Worm (Caenorhabditis elegans) whole organism, dauer: Measurements from ENCODE around the gene F16B4.7.

Experiments used
- unc-62 ChIP-seq: sonication (generic microtip); optimal IDR thresholded peaks from 2 replicates; lab custom pipeline; 2017; ENCODE audit warnings: missing biosample characterization, missing genetic modification reagents, missing genetic modification characterization

F16B4.7 gene

DNA sequence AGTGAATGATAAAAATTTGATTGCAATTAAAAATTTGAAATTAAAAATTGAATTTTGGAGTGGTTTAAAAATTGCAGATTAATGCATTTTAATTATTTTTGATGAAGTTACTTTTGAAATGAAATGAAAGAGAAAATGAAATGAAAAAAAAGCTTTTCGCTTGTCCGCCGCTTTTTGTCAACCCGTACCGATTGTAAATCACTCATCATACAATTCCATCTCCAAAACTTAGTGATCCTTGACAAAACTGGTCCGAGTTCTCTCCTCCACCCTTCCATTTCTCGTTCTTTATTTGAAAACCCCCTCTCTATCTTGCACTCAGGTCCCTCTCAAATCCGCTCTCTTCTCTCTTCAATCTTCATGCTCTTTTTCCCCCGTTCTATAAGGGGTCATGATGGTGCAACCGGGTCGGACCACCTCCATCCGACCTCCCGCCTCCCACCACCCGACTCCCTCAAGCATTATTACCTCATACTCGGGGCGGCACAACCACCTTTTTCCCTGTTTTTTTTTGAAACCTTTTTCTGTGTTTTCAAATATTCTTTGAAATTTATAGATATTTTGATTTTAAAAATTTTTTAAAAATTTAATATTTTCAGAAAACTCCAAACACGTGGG is 8.3 kb upstream of the F16B4.7 start:
- TF ChIP-seq unc-62 = no peak

- TF ChIP-seq unc-62 = no peak
These were observed 6.8 kb upstream of the F16B4.7 start for ce11 chrV:1578572-1579230.

- TF ChIP-seq unc-62 = no peak
These were observed 5.7 kb upstream of the F16B4.7 start for ce11 chrV:1579790-1580189.

ce11 chrV:1583242-1583641 is 2.3 kb upstream of the F16B4.7 start:
- no peak for TF ChIP-seq unc-62

DNA sequence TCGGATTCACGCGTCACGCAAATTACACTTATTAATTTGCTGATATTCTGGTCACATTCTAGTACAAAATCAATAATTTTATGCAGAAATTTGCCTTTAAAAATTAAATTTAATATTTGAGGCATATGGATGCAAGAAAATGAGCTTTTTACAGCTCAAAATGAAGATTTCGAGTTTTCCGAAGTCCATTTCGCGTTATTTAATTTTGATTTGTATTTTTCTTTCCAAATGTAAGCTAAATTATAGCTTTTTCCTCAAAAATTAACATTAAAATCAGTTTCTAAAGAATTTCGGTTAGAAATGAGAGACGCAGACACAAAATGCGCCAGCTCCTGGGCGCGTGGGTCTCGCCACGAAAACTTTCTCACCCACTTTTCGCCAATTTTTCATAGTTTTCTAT is 1.4 kb downstream of the F16B4.7 start, which contains the start of gene F16B4.6:
Gene F16B4.6 (plus strand): TSS at position 301 of the 400 bp plus-strand sequence.
- TF ChIP-seq unc-62 = no peak

DNA sequence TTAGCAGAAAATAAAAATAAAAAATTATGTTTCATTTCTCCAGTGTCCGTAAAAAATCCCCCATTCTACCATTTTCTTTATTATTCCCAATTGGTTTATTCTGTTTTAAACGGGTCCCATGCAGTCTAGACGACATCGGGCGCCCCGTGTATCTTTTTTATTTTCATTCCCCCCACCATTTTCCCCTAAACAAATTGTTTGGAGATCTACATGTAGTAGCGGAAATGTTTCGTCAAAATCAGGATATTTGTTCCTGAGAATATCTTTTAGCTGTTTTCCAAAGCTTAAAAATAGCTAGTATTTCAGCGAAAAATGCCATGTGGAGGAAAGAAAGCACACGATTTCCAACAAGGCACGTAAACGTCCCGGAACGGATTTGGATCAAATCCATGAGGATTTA is 2.6 kb downstream of the F16B4.7 start, which contains the start of gene F16B4.5:
Gene F16B4.5 (plus strand): TSS at position 301 of the 400 bp plus-strand sequence.
- TF ChIP-seq unc-62 = no peak

- no peak for TF ChIP-seq unc-62
These were observed 8.4 kb downstream of the F16B4.7 start, which contains the start of gene F16B4.4 for ce11 chrV:1593799-1594420. Gene F16B4.4, plus strand, starts transcription at chrV:1594019.

ce11 chrV:1594554-1595092 is 9.1 kb downstream of the F16B4.7 start:
- no peak for TF ChIP-seq unc-62

ce11 chrV:1600561-1601088 is 15.1 kb downstream of the F16B4.7 start, which contains the start of gene F16B4.2:
Gene F16B4.2, plus strand, starts transcription at chrV:1601038.
- no peak for TF ChIP-seq unc-62

DNA sequence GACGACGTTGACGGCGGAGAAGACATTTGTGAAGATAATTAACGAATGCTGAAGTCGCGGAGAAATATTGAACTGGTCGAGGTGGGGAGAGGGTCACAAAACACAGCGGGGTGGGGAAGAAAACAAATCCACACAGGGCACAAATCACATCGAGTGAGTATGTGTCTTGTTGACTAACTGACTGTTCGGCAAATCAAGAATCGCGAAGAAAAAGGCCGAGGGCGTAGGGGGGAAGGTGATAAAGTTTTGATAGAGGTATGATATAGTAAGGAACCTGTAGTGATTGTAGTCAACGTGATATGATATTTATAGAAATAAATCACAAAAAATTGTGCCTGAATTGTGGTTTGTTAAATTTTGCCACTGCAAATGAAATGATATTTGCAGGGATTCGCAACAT is 22.3 kb downstream of the F16B4.7 start, which contains the start of gene nhr-178:
Gene nhr-178 (minus strand): TSS at position 164 of the 400 bp plus-strand sequence.
- TF ChIP-seq unc-62 = no peak

ce11 chrV:1610097-1610496 is 24.6 kb downstream of the F16B4.7 start, which contains the start of gene nhr-177:
Gene nhr-177, plus strand, starts transcription at chrV:1610263.
- no peak for TF ChIP-seq unc-62

DNA sequence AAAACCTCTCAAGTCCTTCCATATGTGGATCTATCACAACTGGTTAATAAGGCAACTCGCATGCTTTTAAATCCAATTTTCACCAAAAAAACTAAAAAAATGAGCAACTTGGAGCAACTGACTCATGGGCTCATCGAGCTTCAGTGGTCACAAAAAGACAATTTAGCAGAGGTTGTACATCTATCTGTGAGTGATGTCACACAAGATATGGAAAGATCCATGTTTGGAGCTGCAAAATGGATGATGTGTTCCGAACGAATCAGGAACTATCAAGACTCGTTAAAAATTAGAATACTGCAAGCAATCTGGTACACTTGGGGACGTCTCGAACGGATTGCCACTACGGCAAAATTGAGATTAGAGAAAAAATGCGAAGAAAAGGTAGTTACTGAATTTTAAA is 26.1 kb downstream of the F16B4.7 start:
- no peak for TF ChIP-seq unc-62

- no peak for TF ChIP-seq unc-62
These were observed 29.2 kb downstream of the F16B4.7 start, which contains the start of gene srbc-41 for ce11 chrV:1614726-1615125. Gene srbc-41, minus strand, starts transcription at chrV:1614826.

DNA sequence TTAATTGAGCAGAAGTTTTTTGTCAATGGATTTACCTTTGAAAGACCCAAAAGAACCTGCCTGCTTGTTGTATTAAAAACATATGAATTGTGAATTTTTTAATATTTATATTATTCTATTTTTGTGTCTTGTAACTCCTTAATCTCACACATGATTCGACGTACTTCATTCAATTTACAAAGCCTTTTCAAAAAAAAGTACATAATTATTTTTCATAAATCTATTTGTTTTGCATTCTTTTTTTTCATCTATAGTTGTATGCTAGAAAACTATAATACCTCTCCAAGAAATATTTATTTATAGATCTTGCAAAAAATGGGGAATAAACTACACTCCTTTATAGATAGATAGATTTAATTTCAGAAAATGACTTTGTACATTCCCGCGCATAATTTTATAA is 33.2 kb downstream of the F16B4.7 start, which contains the start of gene nhr-179:
Gene nhr-179 (minus strand): TSS at position 101 of the 400 bp plus-strand sequence.
- TF ChIP-seq unc-62 = no peak

ce11 chrV:1620537-1620936 is 35.0 kb downstream of the F16B4.7 start:
- no peak for TF ChIP-seq unc-62

DNA sequence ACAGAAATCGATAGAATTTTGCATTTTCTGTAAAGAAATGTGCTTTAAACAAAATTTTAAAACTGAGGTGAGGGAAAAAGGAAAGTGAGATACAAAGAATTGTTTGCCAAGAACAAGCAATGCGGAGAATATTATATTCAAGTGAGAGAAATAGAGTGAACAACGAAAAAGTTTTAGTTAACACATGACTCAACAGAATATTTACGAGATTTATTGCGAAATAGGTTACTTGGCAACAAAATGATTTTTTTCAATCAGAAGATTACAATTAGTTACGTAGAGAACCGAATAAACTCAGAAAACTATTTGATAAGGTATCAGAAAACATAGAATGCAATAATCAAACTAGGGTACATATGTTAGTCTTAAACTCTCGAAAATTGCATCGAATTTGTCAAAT is 36.0 kb downstream of the F16B4.7 start, which contains the start of gene nhr-117:
Gene nhr-117 (minus strand): TSS at position 27 of the 400 bp plus-strand sequence.
- no peak for TF ChIP-seq unc-62

ce11 chrV:1623429-1623828 is 37.9 kb downstream of the F16B4.7 start:
- no peak for TF ChIP-seq unc-62
